Fruit fly (Drosophila melanogaster): ENCODE results near the gene Cpr78Cb.

The Cpr78Cb gene

DNA sequence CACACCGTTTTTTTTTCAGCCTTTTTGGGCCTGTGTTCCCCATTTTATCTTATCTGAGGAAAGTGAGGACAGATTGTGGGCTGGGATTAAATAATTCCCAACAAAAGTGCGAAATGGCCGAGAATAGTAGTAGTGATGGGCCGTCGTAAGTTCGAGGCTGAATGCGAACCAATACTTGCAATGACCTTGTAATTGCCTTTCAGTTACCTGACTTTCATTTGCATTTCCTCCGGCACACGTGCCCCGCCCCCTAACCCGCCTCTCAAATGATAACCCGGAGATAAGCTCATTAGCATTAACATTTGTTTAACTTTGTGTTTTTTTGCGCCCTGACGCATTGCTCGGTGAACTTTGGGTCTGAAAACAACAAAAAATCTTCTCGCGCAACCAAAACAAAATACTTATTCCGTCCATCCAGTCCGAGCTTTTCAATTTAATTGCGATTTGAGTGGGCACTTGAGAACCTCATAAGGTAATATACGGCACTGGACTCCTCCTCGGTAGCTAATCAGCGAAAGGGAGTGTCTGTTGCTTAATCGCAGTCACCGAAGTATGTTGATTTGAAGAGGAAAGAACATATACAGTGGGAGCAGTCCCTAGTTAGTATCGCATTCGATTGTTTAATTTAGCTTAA lies 16.3 kb upstream of the Cpr78Cb start:
- TF ChIP-seq Hr4 (GFP tag; optimal IDR thresholded peaks at IDR 0.05): no peak
- no peak for TF ChIP-seq Eip78C (GFP tag)
- TF ChIP-seq vri (GFP tag; optimal IDR thresholded peaks at IDR 0.05): peak; percentile 70
- peak; percentile 74 for TF ChIP-seq svp (GFP tag)

DNA sequence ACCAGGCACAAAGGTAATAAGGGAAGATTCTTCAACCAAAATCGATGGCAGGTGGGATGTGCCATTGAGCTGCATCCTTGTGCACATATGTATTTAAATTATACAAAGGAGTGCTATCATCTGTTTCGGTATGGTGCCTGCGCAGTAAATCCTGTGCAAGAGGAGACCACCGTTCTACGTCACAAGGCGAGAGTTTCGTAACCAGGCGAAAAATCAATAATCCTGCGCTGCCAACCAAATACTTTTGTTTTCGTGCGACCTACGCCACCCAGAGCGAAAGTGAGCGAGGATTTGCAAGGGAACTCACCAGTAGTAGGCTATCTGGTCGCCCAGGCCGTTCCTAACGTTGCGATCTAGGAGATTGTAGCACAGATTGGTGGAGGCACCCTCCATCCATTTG lies 15.1 kb upstream of the Cpr78Cb start:
- TF ChIP-seq Hr39 (GFP tag; optimal IDR thresholded peaks at IDR 0.05) (no peak), fd59A (GFP tag; optimal IDR thresholded peaks at IDR 0.05) (no peak), ss (GFP tag; optimal IDR thresholded peaks at IDR 0.05) (no peak), CG1621 (tag; optimal IDR thresholded peaks at IDR 0.05) (no peak), svp (GFP tag) (peak; percentile 59), Sox14 (GFP tag; optimal IDR thresholded peaks at IDR 0.05) (no peak), esn (GFP tag; optimal IDR thresholded peaks at IDR 0.05) (no peak), CG7368 (GFP tag; optimal IDR thresholded peaks at IDR 0.05) (no peak)

- TF ChIP-seq svp (GFP tag) (peak; percentile 97), dac (GFP tag; optimal IDR thresholded peaks at IDR 0.05) (no peak), eg (GFP tag; IDR thresholded peaks at IDR 0.05) (peak; percentile 53; the same call in 2 of the 3 replicates), spab (GFP tag; optimal IDR thresholded peaks at IDR 0.05) (no peak), achi (GFP tag; optimal IDR thresholded peaks at IDR 0.05) (peak; percentile 9), CG7368 (GFP tag; optimal IDR thresholded peaks at IDR 0.05) (peak; percentile 38), CG1621 (tag; optimal IDR thresholded peaks at IDR 0.05) (peak; percentile 21), Hr38 (GFP tag; optimal IDR thresholded peaks at IDR 0.05) (no peak), Gug (GFP tag; IDR thresholded peaks at IDR 0.05) (no peak), Lpt (GFP tag; optimal IDR thresholded peaks at IDR 0.05) (no peak), pdm3 (GFP tag; optimal IDR thresholded peaks at IDR 0.05) (peak; percentile 40), Hr39 (GFP tag; optimal IDR thresholded peaks at IDR 0.05) (peak; percentile 22), Blimp-1 (GFP tag; optimal IDR thresholded peaks at IDR 0.05) (no peak), CG6276 (GFP tag; optimal IDR thresholded peaks at IDR 0.05) (no peak), acj6 (GFP tag; optimal IDR thresholded peaks at IDR 0.05) (peak; percentile 49), salr (GFP tag; optimal IDR thresholded peaks at IDR 0.05) (no peak), Sox102F (GFP tag; optimal IDR thresholded peaks at IDR 0.05) (peak; percentile 52), Hr4 (GFP tag; optimal IDR thresholded peaks at IDR 0.05) (no peak), CG9139 (GFP tag; optimal IDR thresholded peaks at IDR 0.05) (no peak), CG11294 (GFP tag; IDR thresholded peaks at IDR 0.05) (no peak), OdsH (GFP tag; optimal IDR thresholded peaks at IDR 0.05) (peak; percentile 24), fd59A (GFP tag; optimal IDR thresholded peaks at IDR 0.05) (no peak), CG8632 (GFP tag; optimal IDR thresholded peaks at IDR 0.05) (peak; percentile 52), CG6792 (GFP tag; optimal IDR thresholded peaks at IDR 0.05) (peak; percentile 54), Eip75B (GFP tag; optimal IDR thresholded peaks at IDR 0.05) (peak; percentile 42), ss (GFP tag; optimal IDR thresholded peaks at IDR 0.05) (peak; percentile 44 to 58), esn (GFP tag; optimal IDR thresholded peaks at IDR 0.05) (peak; percentile 59), lz (GFP tag; optimal IDR thresholded peaks at IDR 0.05) (peak; percentile 39), CG6854 (GFP tag; optimal IDR thresholded peaks at IDR 0.05) (peak; percentile 29), Sox14 (GFP tag; optimal IDR thresholded peaks at IDR 0.05) (peak; percentile 37), CG8119 (GFP tag; IDR thresholded peaks at IDR 0.05) (peak; percentile 42; the same call in 1 of the 3 replicates), vri (GFP tag; optimal IDR thresholded peaks at IDR 0.05) (peak; percentile 94), fkh (GFP tag; optimal IDR thresholded peaks at IDR 0.05) (no peak), CG15336 (GFP tag; IDR thresholded peaks at IDR 0.05) (peak; percentile 25; the same call in 1 of the 2 replicates), Eip78C (GFP tag) (peak; percentile 95), CG6808 (GFP tag; optimal IDR thresholded peaks at IDR 0.05) (no peak), CG4318 (GFP tag; optimal IDR thresholded peaks at IDR 0.05) (no peak), Smox (GFP tag; optimal IDR thresholded peaks at IDR 0.05) (peak; percentile 41), Eip93F (GFP tag; optimal IDR thresholded peaks at IDR 0.05) (peak; percentile 25), CG34406 (GFP tag; optimal IDR thresholded peaks at IDR 0.05) (peak; percentile 21), Met (GFP tag; optimal IDR thresholded peaks at IDR 0.05) (peak; percentile 45), CG3919 (GFP tag; optimal IDR thresholded peaks at IDR 0.05) (peak; percentile 46), Ets96B (tag; optimal IDR thresholded peaks at IDR 0.05) (peak; percentile 12), net (GFP tag; optimal IDR thresholded peaks at IDR 0.05) (peak; percentile 30)
Measured at dm6 chr3L:21279876-21280566, 14.3 kb upstream of the Cpr78Cb start, which contains the start of gene AcCoAS. Gene AcCoAS (minus strand): TSS chr3L:21280243.
